Fruit fly (Drosophila melanogaster): ENCODE measurements around the gene Klf15.

Gene Klf15

dm6 chrX:4771488-4771887 is at the start of gene Klf15:
TSS of gene Klf15 (minus strand) at chrX:4771588.
- no peak for TF ChIP-seq psq (optimal IDR thresholded peaks at IDR 0.05)
- no peak for TF ChIP-seq Sin3A (optimal IDR thresholded peaks at IDR 0.05)

DNA sequence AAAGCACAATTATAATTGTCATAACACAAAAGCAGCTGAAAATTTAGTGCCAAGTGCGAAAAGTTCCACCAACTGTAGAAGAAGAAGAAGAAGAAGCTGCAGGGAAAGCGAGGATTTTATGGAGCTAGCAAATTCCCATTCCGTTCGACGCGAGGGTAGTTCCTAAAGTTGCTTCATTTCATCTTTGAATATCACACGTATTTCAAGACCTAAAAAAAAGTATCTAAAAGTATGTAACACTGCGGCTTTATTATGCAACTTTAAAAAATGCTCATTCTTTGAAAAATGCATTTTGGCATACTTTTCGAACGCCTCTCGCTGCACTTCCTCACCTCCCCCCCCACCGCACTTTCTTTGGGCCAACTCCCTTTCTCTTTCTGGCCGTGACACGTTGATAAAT is 36.4 kb upstream of the Klf15 start:
- no peak for TF ChIP-seq ttk (optimal IDR thresholded peaks at IDR 0.05)
- no peak for TF ChIP-seq insv (optimal IDR thresholded peaks at IDR 0.05)
- TF ChIP-seq h (optimal IDR thresholded peaks at IDR 0.05), result no peak
- TF ChIP-seq psq (optimal IDR thresholded peaks at IDR 0.05), result no peak
- TF ChIP-seq Sin3A (optimal IDR thresholded peaks at IDR 0.05), result no peak
- TF ChIP-seq Myc (optimal IDR thresholded peaks at IDR 0.05), result no peak

- no peak for TF ChIP-seq Sin3A (optimal IDR thresholded peaks at IDR 0.05)
- no peak for TF ChIP-seq psq (optimal IDR thresholded peaks at IDR 0.05)
These were observed 33.4 kb upstream of the Klf15 start, which contains the start of gene CG2861 for dm6 chrX:4804762-4805161. TSS of gene CG2861 (minus strand) at chrX:4804862.

DNA sequence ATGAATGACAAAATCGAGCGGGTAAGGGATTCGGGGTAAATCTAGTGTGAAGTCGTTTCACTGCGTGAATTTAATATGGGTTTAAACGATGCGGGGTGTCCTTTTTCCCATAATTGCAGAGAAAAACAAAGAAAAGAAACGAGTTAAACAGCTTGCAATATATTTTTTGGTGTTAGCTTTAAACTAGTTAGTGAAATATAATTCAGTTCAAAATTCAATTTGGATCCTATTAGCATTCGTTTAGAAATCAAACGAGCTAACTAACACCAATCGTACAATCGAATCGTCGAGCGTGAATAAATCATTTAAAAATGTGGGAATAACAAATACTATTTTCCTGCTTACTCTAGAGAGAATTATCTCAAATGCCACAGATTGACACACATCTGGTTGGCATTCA is 12.4 kb upstream of the Klf15 start, which contains the start of gene CG6978:
Gene CG6978, plus strand, starts transcription at position 301 of the 400 bp plus-strand sequence.
- TF ChIP-seq psq (optimal IDR thresholded peaks at IDR 0.05), result no peak
- TF ChIP-seq h (optimal IDR thresholded peaks at IDR 0.05), result no peak

- TF ChIP-seq Sin3A (optimal IDR thresholded peaks at IDR 0.05) (no peak), psq (optimal IDR thresholded peaks at IDR 0.05) (no peak), h (optimal IDR thresholded peaks at IDR 0.05) (no peak), Myc (optimal IDR thresholded peaks at IDR 0.05) (no peak), ttk (optimal IDR thresholded peaks at IDR 0.05) (no peak), insv (optimal IDR thresholded peaks at IDR 0.05) (no peak)
These were observed 11.3 kb upstream of the Klf15 start, which contains the start of gene CG15471 for dm6 chrX:4782689-4783088. TSS of gene CG15471 (minus strand) at chrX:4782789.

dm6 chrX:4777275-4777674 is 5.9 kb upstream of the Klf15 start, which contains the start of gene CG2871:
TSS of gene CG2871 (minus strand) at chrX:4777375.
- no peak for TF ChIP-seq insv (optimal IDR thresholded peaks at IDR 0.05)
- no peak for TF ChIP-seq psq (optimal IDR thresholded peaks at IDR 0.05)

DNA sequence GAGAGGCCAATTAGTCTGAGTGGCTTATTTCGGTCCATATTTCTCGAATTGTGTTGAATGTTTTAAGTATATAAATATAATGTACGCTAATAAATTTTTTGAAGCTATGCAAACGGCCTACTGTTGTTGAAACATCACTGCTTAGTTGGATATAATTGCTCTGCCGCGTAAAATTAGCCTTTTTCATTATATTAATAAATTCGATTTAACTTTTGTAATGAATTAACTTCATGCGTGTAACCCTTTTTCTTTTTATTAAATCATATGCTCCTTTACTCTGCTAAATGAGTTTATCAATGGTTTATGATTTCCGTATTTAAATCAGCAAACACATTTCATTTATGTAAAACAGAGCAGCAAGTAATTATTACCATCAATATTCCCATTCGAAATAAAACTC is 1.4 kb downstream of the Klf15 start, which contains the start of gene CG15472:
Gene CG15472, minus strand, starts transcription at position 101 of the 400 bp plus-strand sequence.
- no peak for TF ChIP-seq ttk (optimal IDR thresholded peaks at IDR 0.05)
- no peak for TF ChIP-seq insv (optimal IDR thresholded peaks at IDR 0.05)
- no peak for TF ChIP-seq Sin3A (optimal IDR thresholded peaks at IDR 0.05)
- no peak for TF ChIP-seq Myc (optimal IDR thresholded peaks at IDR 0.05)
- TF ChIP-seq psq (optimal IDR thresholded peaks at IDR 0.05), result no peak

DNA sequence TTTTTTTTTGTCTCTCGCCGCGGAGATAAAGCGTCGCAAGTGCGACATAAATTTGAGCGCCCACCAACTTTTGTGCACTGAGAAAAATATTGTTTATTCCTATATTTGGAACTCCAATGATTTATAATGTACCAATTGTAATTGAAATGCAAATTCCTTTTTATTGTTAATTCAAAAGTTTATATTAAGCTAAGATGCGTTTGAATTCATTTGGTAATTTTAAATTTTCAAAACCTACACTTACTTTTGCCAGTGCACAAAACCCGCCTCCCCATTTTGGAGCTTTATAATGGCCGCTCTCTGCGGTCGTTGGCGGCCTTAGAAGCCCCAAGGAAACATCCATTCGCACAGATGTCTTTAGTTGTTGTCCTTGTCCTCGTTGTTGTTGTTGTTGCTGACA is 9.1 kb downstream of the Klf15 start:
- TF ChIP-seq ttk (optimal IDR thresholded peaks at IDR 0.05) (no peak), Sin3A (optimal IDR thresholded peaks at IDR 0.05) (no peak), Myc (optimal IDR thresholded peaks at IDR 0.05) (no peak)
